Worm (Caenorhabditis elegans) whole organism, young adult: ENCODE data around the gene Y39H10B.3.

ENCODE experiments used
- B0035.1 ChIP-seq: sonication (generic microtip); optimal IDR thresholded peaks from 2 replicates; lab custom pipeline; 2016; ENCODE audit warnings: missing genetic modification characterization, mild to moderate bottlenecking, missing compliant biosample characterization, missing genotype, missing genetic modification reagents
- B0336.3 ChIP-seq: fragments of 200-800 bp; sonication (Bioruptor generic); IDR thresholded peaks from 2 replicates; pipeline ENCODE4 v1.3.6; 2022; ENCODE audit warnings: missing genetic modification characterization, missing compliant biosample characterization
- F37B4.10 ChIP-seq: fragments of 200-800 bp; sonication (Bioruptor generic); IDR thresholded peaks from 2 replicates; pipeline ENCODE4 v1.3.6; 2022; ENCODE audit warnings: missing genetic modification characterization, missing compliant biosample characterization
- F57C9.4 ChIP-seq: sonication (generic microtip); optimal IDR thresholded peaks from 2 replicates; lab custom pipeline; 2017; ENCODE audit warnings: mild to moderate bottlenecking, missing genetic modification characterization, missing compliant biosample characterization
- T07F8.4 ChIP-seq: sonication (generic microtip); optimal IDR thresholded peaks from 2 replicates; lab custom pipeline; 2016; ENCODE audit warnings: mild to moderate bottlenecking, missing genetic modification characterization, moderate library complexity, missing compliant biosample characterization
- Y79H2A.3 ChIP-seq: fragments of 200-800 bp; sonication (Bioruptor generic); conservative IDR thresholded peaks from 2 replicates; pipeline ENCODE4 v1.3.6; 2022; ENCODE audit warnings: missing genetic modification reagents, missing genetic modification characterization, missing compliant biosample characterization
- ZK185.1 ChIP-seq: sonication (generic microtip); optimal IDR thresholded peaks from 2 replicates; lab custom pipeline; 2016; ENCODE audit warnings: mild to moderate bottlenecking, missing genetic modification characterization, missing compliant biosample characterization; ENCODE audit not compliant: poor library complexity, severe bottlenecking
- atf-7 ChIP-seq: sonication (generic microtip); optimal IDR thresholded peaks from 2 replicates; lab custom pipeline; 2017; ENCODE audit warnings: mild to moderate bottlenecking, missing genetic modification characterization, missing compliant biosample characterization
- athp-1 ChIP-seq: sonication (generic microtip); optimal IDR thresholded peaks from 2 replicates; lab custom pipeline; 2017; ENCODE audit warnings: mild to moderate bottlenecking, missing genetic modification characterization, missing compliant biosample characterization
- attf-5 ChIP-seq: fragments of 200-800 bp; sonication (Bioruptor generic); optimal IDR thresholded peaks from 2 replicates; lab custom pipeline; 2018; ENCODE audit warnings: mild to moderate bottlenecking, missing genetic modification characterization, missing compliant biosample characterization
- bed-1 ChIP-seq: fragments of 200-800 bp; sonication (Bioruptor generic); IDR thresholded peaks from 2 replicates; pipeline ENCODE4 v1.3.6; 2022; ENCODE audit warnings: missing genetic modification reagents, missing genetic modification characterization, missing compliant biosample characterization
- bed-2 ChIP-seq: fragments of 200-800 bp; sonication (Bioruptor generic); IDR thresholded peaks from 2 replicates; pipeline ENCODE4 v1.3.6; 2022; ENCODE audit warnings: missing genetic modification reagents, missing genetic modification characterization, missing compliant biosample characterization
- ccch-3 ChIP-seq: fragments of 200-800 bp; sonication (Bioruptor generic); optimal IDR thresholded peaks from 2 replicates; lab custom pipeline; 2018; ENCODE audit warnings: mild to moderate bottlenecking, missing genetic modification characterization, missing compliant biosample characterization
- cebp-1 ChIP-seq, 2 experiments: fragments of 200-800 bp in 1 of 2; sonication (Bioruptor generic) in 1 of 2; sonication (generic microtip) in 1 of 2; IDR thresholded peaks in 1 of 2; optimal IDR thresholded peaks in 1 of 2; 2 replicates each; pipeline versions ENCODE4 v1.3.6 to Lab custom; 2017 to 2022; ENCODE audit warnings: missing compliant biosample characterization in 2 of 2, missing genetic modification characterization in 2 of 2, mild to moderate bottlenecking in 1 of 2, missing genetic modification reagents in 1 of 2, moderate library complexity in 1 of 2
- ceh-100 ChIP-seq: fragments of 200-800 bp; sonication (Bioruptor generic); IDR thresholded peaks from 2 replicates; pipeline ENCODE4 v1.3.6; 2022; ENCODE audit warnings: missing genetic modification reagents, missing genetic modification characterization, missing compliant biosample characterization
- chd-7 ChIP-seq: sonication (generic microtip); optimal IDR thresholded peaks from 2 replicates; lab custom pipeline; 2016; ENCODE audit warnings: mild to moderate bottlenecking, missing genetic modification characterization, moderate library complexity, missing compliant biosample characterization
- dox-1 ChIP-seq: fragments of 200-800 bp; sonication (Bioruptor generic); IDR thresholded peaks from 2 replicates; pipeline ENCODE4 v1.3.6; 2022; ENCODE audit warnings: missing genetic modification reagents, missing genetic modification characterization, missing compliant biosample characterization
- dpl-1 ChIP-seq: fragments of 150-350 bp; optimal IDR thresholded peaks from 2 replicates; lab custom pipeline; 2014; ENCODE audit warnings: missing biosample characterization, missing genetic modification reagents, missing genetic modification characterization
- efl-1 ChIP-seq: fragments of 150-350 bp; optimal IDR thresholded peaks from 2 replicates; lab custom pipeline; 2014; ENCODE audit warnings: missing biosample characterization, missing genetic modification reagents, missing genetic modification characterization
- gei-17 ChIP-seq: fragments of 200-800 bp; sonication (Bioruptor generic); optimal IDR thresholded peaks from 2 replicates; lab custom pipeline; 2018; ENCODE audit warnings: mild to moderate bottlenecking, missing genetic modification characterization, missing compliant biosample characterization
- hmg-1.2 ChIP-seq: fragments of 200-800 bp; sonication (Bioruptor generic); IDR thresholded peaks from 2 replicates; pipeline ENCODE4 v1.3.6; 2022; ENCODE audit warnings: missing genetic modification reagents, missing genetic modification characterization, missing compliant biosample characterization
- lag-1 ChIP-seq: fragments of 200-800 bp; sonication (Bioruptor generic); IDR thresholded peaks from 2 replicates; pipeline ENCODE4 v1.3.6; 2022; ENCODE audit warnings: missing genetic modification reagents, missing genetic modification characterization, missing compliant biosample characterization
- let-526 ChIP-seq: fragments of 200-800 bp; sonication (Bioruptor generic); IDR thresholded peaks from 2 replicates; pipeline ENCODE4 v1.3.6; 2022; ENCODE audit warnings: missing genetic modification reagents, missing genetic modification characterization, missing compliant biosample characterization
- let-607 ChIP-seq, 2 experiments: fragments of 200-800 bp in 1 of 2; sonication (Bioruptor generic) in 1 of 2; sonication (generic microtip) in 1 of 2; optimal IDR thresholded peaks; 2 replicates each; lab custom pipeline; 2016 to 2018; ENCODE audit warnings: mild to moderate bottlenecking in 2 of 2, missing compliant biosample characterization in 2 of 2, missing genetic modification characterization in 2 of 2, moderate library complexity in 2 of 2, missing genotype in 1 of 2
- lin-54 ChIP-seq: fragments of 200-800 bp; sonication (Bioruptor generic); optimal IDR thresholded peaks from 2 replicates; lab custom pipeline; 2018; ENCODE audit warnings: mild to moderate bottlenecking, missing genetic modification characterization, missing compliant biosample characterization
- madf-10 ChIP-seq: sonication (generic microtip); optimal IDR thresholded peaks from 2 replicates; lab custom pipeline; 2016; ENCODE audit warnings: mild to moderate bottlenecking, missing genetic modification characterization, missing compliant biosample characterization
- nfyb-1 ChIP-seq: fragments of 200-800 bp; sonication (Bioruptor generic); IDR thresholded peaks from 2 replicates; pipeline ENCODE4 v1.3.6; 2022; ENCODE audit warnings: missing genetic modification reagents, missing genetic modification characterization, missing compliant biosample characterization
- nhr-80 ChIP-seq: sonication (generic microtip); optimal IDR thresholded peaks from 2 replicates; lab custom pipeline; 2016; ENCODE audit warnings: missing genetic modification characterization, missing compliant biosample characterization
- nhr-90 ChIP-seq: sonication (generic microtip); optimal IDR thresholded peaks from 2 replicates; lab custom pipeline; 2016; ENCODE audit warnings: missing genotype, mild to moderate bottlenecking, missing genetic modification characterization, missing compliant biosample characterization
- pbrm-1 ChIP-seq: fragments of 200-800 bp; sonication (Bioruptor generic); IDR thresholded peaks from 2 replicates; pipeline ENCODE4 v1.3.6; 2022; ENCODE audit warnings: missing genetic modification reagents, missing genetic modification characterization, missing compliant biosample characterization
- pha-4 ChIP-seq: fragments of 150-350 bp; sonication (generic microtip); optimal IDR thresholded peaks from 2 replicates; lab custom pipeline; 2014; ENCODE audit warnings: missing biosample characterization, missing genetic modification reagents, missing genetic modification characterization
- rec-8 ChIP-seq, 2 experiments: sonication (generic microtip); optimal IDR thresholded peaks; 2 replicates each; lab custom pipeline; 2016; ENCODE audit warnings: mild to moderate bottlenecking in 2 of 2, missing genetic modification characterization in 2 of 2, missing genetic modification reagents in 2 of 2, missing genotype in 2 of 2, missing biosample characterization in 1 of 2, missing compliant biosample characterization in 1 of 2, moderate library complexity in 1 of 2
- snpc-1.1 ChIP-seq: sonication (generic microtip); optimal IDR thresholded peaks from 2 replicates; lab custom pipeline; 2017; ENCODE audit warnings: missing genetic modification characterization, mild to moderate bottlenecking, missing compliant biosample characterization, antibody characterized with exemption, moderate library complexity, missing genotype, missing genetic modification reagents; ENCODE audit not compliant: insufficient read depth
- snpc-4 ChIP-seq, 5 experiments: fragments of 150-350 bp in 1 of 5; sonication (generic microtip) in 4 of 5; optimal IDR thresholded peaks; 2 replicates each; lab custom pipeline; 2014 to 2018; ENCODE audit warnings: missing genetic modification characterization in 5 of 5, missing biosample characterization in 3 of 5, antibody characterized with exemption in 2 of 5, mild to moderate bottlenecking in 2 of 5, missing compliant biosample characterization in 2 of 5, missing genotype in 2 of 5, moderate library complexity in 2 of 5, missing genetic modification reagents in 1 of 5
- tbp1 ChIP-seq: fragments of 200-800 bp; sonication (Bioruptor generic); optimal IDR thresholded peaks from 2 replicates; lab custom pipeline; 2018; ENCODE audit warnings: mild to moderate bottlenecking, missing genetic modification characterization, missing compliant biosample characterization
- tlf-1 ChIP-seq: fragments of 200-800 bp; sonication (Bioruptor generic); optimal IDR thresholded peaks from 2 replicates; lab custom pipeline; 2018; ENCODE audit warnings: mild to moderate bottlenecking, missing genetic modification characterization, missing compliant biosample characterization
- unc-130 ChIP-seq: sonication (generic microtip); optimal IDR thresholded peaks from 2 replicates; lab custom pipeline; 2016; ENCODE audit warnings: missing genetic modification reagents, missing genetic modification characterization, missing compliant biosample characterization
- unc-62 ChIP-seq: fragments of 150-350 bp; optimal IDR thresholded peaks from 2 replicates; lab custom pipeline; 2014; ENCODE audit warnings: missing biosample characterization, missing genetic modification reagents, missing genetic modification characterization
- ztf-22 ChIP-seq: fragments of 200-800 bp; sonication (Bioruptor generic); optimal IDR thresholded peaks from 2 replicates; lab custom pipeline; 2018; ENCODE audit warnings: mild to moderate bottlenecking, missing genetic modification characterization, moderate library complexity, missing compliant biosample characterization

The Y39H10B.3 gene

ce11 chrV:3639873-3640272 is 30.7 kb upstream of the Y39H10B.3 start:
- TF ChIP-seq B0035.1 = no peak
- no peak for TF ChIP-seq chd-7 (tag; lab: Kevin White, UChicago)
- TF ChIP-seq pbrm-1 = no peak
- no peak for TF ChIP-seq tlf-1
- no peak for TF ChIP-seq F37B4.10 (GFP tag; lab: Robert Waterston, UW)
- TF ChIP-seq F57C9.4 (tag; lab: Kevin White, UChicago) = no peak
- TF ChIP-seq let-607 (tag; optimal IDR thresholded peaks at IDR 0.05; lab: Kevin White, UChicago) = no peak
- TF ChIP-seq snpc-1.1 (tag; lab: Kevin White, UChicago) = no peak
- no peak for TF ChIP-seq ceh-100 (GFP tag; lab: Robert Waterston, UW)
- no peak for TF ChIP-seq athp-1 (tag; lab: Kevin White, UChicago)
- no peak for TF ChIP-seq pha-4 (tag; lab: Kevin White, UChicago)
- no peak for TF ChIP-seq bed-1 (GFP tag; lab: Robert Waterston, UW)
- TF ChIP-seq Y79H2A.3 (GFP tag; lab: Robert Waterston, UW) = no peak
- no peak for TF ChIP-seq dpl-1 (GFP tag; lab: Kevin White, UChicago)
- no peak for TF ChIP-seq madf-10 (tag; lab: Kevin White, UChicago)
- no peak for TF ChIP-seq unc-62
- TF ChIP-seq bed-2 (GFP tag; lab: Robert Waterston, UW) = no peak

- TF ChIP-seq Y79H2A.3 (GFP tag; lab: Robert Waterston, UW) (no peak), attf-5 (GFP tag; lab: Kevin White, UChicago) (peak; percentile 14), let-607 (tag; optimal IDR thresholded peaks at IDR 0.05; lab: Kevin White, UChicago) (peak in 1 of 2 experiments; percentile 23), nhr-80 (tag; lab: Kevin White, UChicago) (peak; percentile 83), atf-7 (tag; lab: Kevin White, UChicago) (peak; percentile 99), unc-130 (GFP tag; lab: Kevin White, UChicago) (no peak), cebp-1 (GFP tag; IDR thresholded peaks at IDR 0.05; lab: Robert Waterston, UW) (peak; percentile 47; the same call in 1 of the 2 replicates), cebp-1 (tag; optimal IDR thresholded peaks at IDR 0.05; lab: Kevin White, UChicago) (peak; percentile 74), ZK185.1 (tag; lab: Kevin White, UChicago) (no peak), nfyb-1 (0 out of 2 replicates have a peak, but pooled peaks have one; percentile 14), madf-10 (tag; lab: Kevin White, UChicago) (peak; percentile 60), ztf-22 (GFP tag; lab: Kevin White, UChicago) (peak; percentile 45), dox-1 (GFP tag; lab: Robert Waterston, UW) (peak; percentile 49; the same call in 1 of the 2 replicates), efl-1 (GFP tag; lab: Kevin White, UChicago) (peak; percentile 8), snpc-4 (GFP tag; optimal IDR thresholded peaks at IDR 0.05; lab: Kevin White, UChicago) (no peak), snpc-4 (tag; optimal IDR thresholded peaks at IDR 0.05; lab: Kevin White, UChicago) (peak in 1 of 4 experiments; percentile 59), hmg-1.2 (GFP tag; lab: Robert Waterston, UW) (no peak), let-526 (0 out of 2 replicates have a peak, but pooled peaks have one; percentile 9), nhr-90 (tag; lab: Kevin White, UChicago) (peak; percentile 23), lag-1 (GFP tag; lab: Robert Waterston, UW) (no peak), tbp1 (peak; percentile 56), ccch-3 (GFP tag; lab: Kevin White, UChicago) (no peak), T07F8.4 (tag; lab: Kevin White, UChicago) (no peak), lin-54 (GFP tag; lab: Kevin White, UChicago) (peak; percentile 14), B0336.3 (GFP tag; lab: Robert Waterston, UW) (0 out of 2 replicates have a peak, but pooled peaks have one; percentile 20), unc-62 (peak; percentile 92), gei-17 (GFP tag; lab: Kevin White, UChicago) (peak; percentile 1), rec-8 (tag; optimal IDR thresholded peaks at IDR 0.05; lab: Kevin White, UChicago) (no peak)
Observed at ce11 chrV:3644193-3644693, 26.4 kb upstream of the Y39H10B.3 start, which contains the start of gene F59B1.8. Gene F59B1.8, minus strand, starts transcription at chrV:3644243.
